Fruit fly (Drosophila melanogaster) whole organism: ENCODE data around the gene syd.

Experiments
- CG8478 ChIP-seq: fragments of >200 bp; optimal IDR thresholded peaks from 2 replicates; lab custom pipeline; 2018; ENCODE audit warnings: inconsistent platforms
- Dll ChIP-seq: fragments of >200 bp; optimal IDR thresholded peaks from 2 replicates; lab custom pipeline; 2017
- EcR ChIP-seq, 2 experiments: fragments of >200 bp; optimal IDR thresholded peaks; 2 replicates each; lab custom pipeline; 2017; ENCODE audit warnings: missing biosample characterization in 2 of 2, missing genetic modification characterization in 2 of 2, missing genetic modification reagents in 2 of 2
- pan ChIP-seq: fragments of >200 bp; optimal IDR thresholded peaks from 2 replicates; lab custom pipeline; 2017
- psq ChIP-seq: fragments of >200 bp; optimal IDR thresholded peaks from 2 replicates; lab custom pipeline; 2017
- usp ChIP-seq: fragments of >200 bp; optimal IDR thresholded peaks from 2 replicates; lab custom pipeline; 2017; ENCODE audit warnings: missing biosample characterization, missing genetic modification characterization, mixed read lengths

syd gene

dm6 chr3L:7935933-7936494, at the start of gene syd, which contains the start of gene Srp9:
TSS of gene syd (minus strand) at chr3L:7936120.
TSS of gene Srp9 (plus strand) at chr3L:7936373.
- TF ChIP-seq EcR (GFP tag; optimal IDR thresholded peaks at IDR 0.05; lab: Kevin White, UChicago) (no peak), CG8478 (lab: Kevin White, UChicago) (no peak), usp (GFP tag; lab: Kevin White, UChicago) (no peak), pan (no peak), Dll (lab: Kevin White, UChicago) (no peak), psq (no peak)

- no peak for TF ChIP-seq CG8478 (lab: Kevin White, UChicago)
- no peak for TF ChIP-seq Dll (lab: Kevin White, UChicago)
- no peak for TF ChIP-seq psq
- no peak for TF ChIP-seq usp (GFP tag; lab: Kevin White, UChicago)
- TF ChIP-seq pan: no peak
These were observed 48.8 kb upstream of the syd start for dm6 chr3L:7984623-7985237.

dm6 chr3L:7983602-7984223, 47.8 kb upstream of the syd start:
- TF ChIP-seq pan (no peak), Dll (lab: Kevin White, UChicago) (no peak), EcR (GFP tag; optimal IDR thresholded peaks at IDR 0.05; lab: Kevin White, UChicago) (no peak), psq (no peak), usp (GFP tag; lab: Kevin White, UChicago) (no peak), CG8478 (lab: Kevin White, UChicago) (no peak)

dm6 chr3L:7981956-7982355, 46.0 kb upstream of the syd start:
- no peak for TF ChIP-seq Dll (lab: Kevin White, UChicago)
- no peak for TF ChIP-seq pan
- TF ChIP-seq psq: no peak
- no peak for TF ChIP-seq CG8478 (lab: Kevin White, UChicago)
- TF ChIP-seq EcR (GFP tag; optimal IDR thresholded peaks at IDR 0.05; lab: Kevin White, UChicago): no peak
- TF ChIP-seq usp (GFP tag; lab: Kevin White, UChicago): no peak

dm6 chr3L:7981228-7981854, 45.4 kb upstream of the syd start:
- TF ChIP-seq psq: no peak
- TF ChIP-seq Dll (lab: Kevin White, UChicago): no peak
- no peak for TF ChIP-seq pan
- TF ChIP-seq CG8478 (lab: Kevin White, UChicago): no peak
- TF ChIP-seq usp (GFP tag; lab: Kevin White, UChicago): no peak
- no peak for TF ChIP-seq EcR (GFP tag; optimal IDR thresholded peaks at IDR 0.05; lab: Kevin White, UChicago)

- TF ChIP-seq CG8478 (lab: Kevin White, UChicago) (no peak), EcR (GFP tag; optimal IDR thresholded peaks at IDR 0.05; lab: Kevin White, UChicago) (no peak), pan (no peak), usp (GFP tag; lab: Kevin White, UChicago) (no peak), Dll (lab: Kevin White, UChicago) (no peak), psq (no peak)
These were observed 43.1 kb upstream of the syd start, which contains the start of gene nmo for dm6 chr3L:7978777-7979649. TSS of gene nmo (plus strand) at chr3L:7979046.

- TF ChIP-seq Dll (lab: Kevin White, UChicago) (no peak), EcR (GFP tag; optimal IDR thresholded peaks at IDR 0.05; lab: Kevin White, UChicago) (no peak), CG8478 (lab: Kevin White, UChicago) (no peak), psq (no peak), usp (GFP tag; lab: Kevin White, UChicago) (no peak), pan (no peak)
These were observed 42.5 kb upstream of the syd start, which contains the start of gene Pop4 for dm6 chr3L:7978550-7978776. TSS of gene Pop4 (minus strand) at chr3L:7978650.

dm6 chr3L:7976081-7976483, 40.2 kb upstream of the syd start, which contains the start of the genes HP4 and CG8209:
TSS of gene HP4 (minus strand) at chr3L:7976154.
TSS of gene CG8209 (plus strand) at chr3L:7976406.
- TF ChIP-seq CG8478 (lab: Kevin White, UChicago) (no peak), psq (no peak), Dll (lab: Kevin White, UChicago) (no peak), EcR (GFP tag; optimal IDR thresholded peaks at IDR 0.05; lab: Kevin White, UChicago) (no peak), pan (no peak), usp (GFP tag; lab: Kevin White, UChicago) (no peak)

- TF ChIP-seq pan (no peak), Dll (lab: Kevin White, UChicago) (no peak), usp (GFP tag; lab: Kevin White, UChicago) (no peak), EcR (GFP tag; optimal IDR thresholded peaks at IDR 0.05; lab: Kevin White, UChicago) (no peak), psq (no peak), CG8478 (lab: Kevin White, UChicago) (no peak)
These were observed 38.9 kb upstream of the syd start, which contains the start of gene CG8042 for dm6 chr3L:7974671-7975281. TSS of gene CG8042 (minus strand) at chr3L:7974991.

- no peak for TF ChIP-seq pan
- no peak for TF ChIP-seq psq
- no peak for TF ChIP-seq CG8478 (lab: Kevin White, UChicago)
- TF ChIP-seq EcR (GFP tag; optimal IDR thresholded peaks at IDR 0.05; lab: Kevin White, UChicago): no peak
- no peak for TF ChIP-seq usp (GFP tag; lab: Kevin White, UChicago)
- TF ChIP-seq Dll (lab: Kevin White, UChicago): no peak
These were observed 34.5 kb upstream of the syd start, which contains the start of gene RNaseX25 for dm6 chr3L:7970442-7970841. TSS of gene RNaseX25 (plus strand) at chr3L:7970588.
